Comparison of ENCODE assay signal across 6 fruit fly cellular contexts in the genomic region with DNA sequence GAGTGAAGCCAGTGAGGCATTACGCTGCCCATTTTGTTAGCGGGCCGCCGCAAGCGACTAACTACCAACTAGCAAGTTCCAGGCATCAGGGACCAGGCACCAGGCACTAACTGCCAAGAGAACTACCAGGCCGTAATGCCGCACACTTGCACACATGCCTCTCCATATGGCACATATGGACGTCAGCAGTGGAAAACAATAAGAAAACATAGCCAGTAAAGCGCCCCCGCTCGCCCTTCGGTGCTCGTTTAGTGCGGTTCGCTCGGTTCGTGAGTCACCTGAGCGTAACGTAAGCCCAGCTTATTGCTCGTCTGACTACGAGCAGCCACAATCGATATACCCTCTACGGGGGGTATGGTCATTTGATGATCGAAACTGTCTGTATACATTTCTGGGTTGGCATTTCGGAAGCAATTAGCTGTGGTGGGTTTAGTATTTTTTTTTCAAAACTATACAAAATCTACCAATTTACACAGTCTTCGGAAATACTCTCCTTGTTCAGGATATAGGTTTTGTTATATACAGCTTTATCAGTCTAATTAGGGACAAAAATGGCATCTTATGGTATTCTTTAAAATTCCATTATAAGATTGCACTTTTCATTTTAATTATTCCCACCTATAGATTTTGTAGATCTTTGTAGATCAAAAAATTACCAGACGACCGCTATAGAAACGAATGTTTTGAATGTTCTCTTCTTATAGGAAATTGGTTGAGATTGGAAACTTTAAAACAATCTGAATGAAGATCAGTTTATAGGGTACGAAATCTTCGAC.
TF ChIP-seq lines count a peak whose summit lies in the region.

No protein-coding gene starts in this region.

- no peak for TF ChIP-seq CTCF in whole organism, embryonic (GFP tag; optimal IDR thresholded peaks at IDR 0.05; lab: Kevin White, UChicago)

TF ChIP-seq in whole organism, 6 proteins besides CTCF, POLR2A, EP300 and RAD21:
- no peak for TF ChIP-seq Dll (optimal IDR thresholded peaks at IDR 0.05; lab: Kevin White, UChicago)
- no peak for TF ChIP-seq CG8478 (optimal IDR thresholded peaks at IDR 0.05; lab: Kevin White, UChicago)
- no peak for TF ChIP-seq psq (optimal IDR thresholded peaks at IDR 0.05; lab: Kevin White, UChicago)
- peak; percentile 82 for TF ChIP-seq pan (optimal IDR thresholded peaks at IDR 0.05; lab: Kevin White, UChicago)
- no peak for TF ChIP-seq EcR (GFP tag; optimal IDR thresholded peaks at IDR 0.05; lab: Kevin White, UChicago)
- TF ChIP-seq usp (GFP tag; optimal IDR thresholded peaks at IDR 0.05; lab: Kevin White, UChicago): no peak

TF ChIP-seq in whole organism, adult, 20 proteins besides CTCF, POLR2A, EP300 and RAD21:
- TF ChIP-seq CG33017 (tag; optimal IDR thresholded peaks at IDR 0.05; lab: Kevin White, UChicago) (no peak), cic (GFP tag; optimal IDR thresholded peaks at IDR 0.05; lab: Kevin White, UChicago) (peak; percentile 9), CG12768 (GFP tag; optimal IDR thresholded peaks at IDR 0.05; lab: Kevin White, UChicago) (no peak), CG7045 (GFP tag; optimal IDR thresholded peaks at IDR 0.05; lab: Kevin White, UChicago) (peak; percentile 1), CG5204 (GFP tag; optimal IDR thresholded peaks at IDR 0.05; lab: Kevin White, UChicago) (peak; percentile 61), toe (GFP tag; optimal IDR thresholded peaks at IDR 0.05; lab: Kevin White, UChicago) (peak; percentile 21), bab1 (GFP tag; optimal IDR thresholded peaks at IDR 0.05; lab: Kevin White, UChicago) (peak; percentile 25), CG7101 (tag; optimal IDR thresholded peaks at IDR 0.05; lab: Kevin White, UChicago) (peak; percentile 24), cnc (optimal IDR thresholded peaks at IDR 0.05; lab: Kevin White, UChicago) (no peak), tj (GFP tag; optimal IDR thresholded peaks at IDR 0.05; lab: Kevin White, UChicago) (no peak), kay (GFP tag; lab: Kevin White, UChicago; ENCODE audit: borderline replicate concordance) (peak; percentile 58), CG11617 (GFP tag; optimal IDR thresholded peaks at IDR 0.05; lab: Kevin White, UChicago) (peak; percentile 31)

TF ChIP-seq in whole organism, embryonic, 481 proteins besides CTCF, POLR2A, EP300 and RAD21 (continues in another document):
- TF ChIP-seq tin (GFP tag; optimal IDR thresholded peaks at IDR 0.05; lab: Kevin White, UChicago): peak; percentile 10
- no peak for TF ChIP-seq CG43689 (GFP tag; IDR thresholded peaks at IDR 0.05; lab: Robert Waterston, UW)
- peak; percentile 29; the same call in 1 of the 2 replicates for TF ChIP-seq Adf1 (GFP tag; IDR thresholded peaks at IDR 0.05; lab: Robert Waterston, UW)
- TF ChIP-seq emc (GFP tag; optimal IDR thresholded peaks at IDR 0.05; lab: Kevin White, UChicago): no peak
- TF ChIP-seq Xbp1 (GFP tag; optimal IDR thresholded peaks at IDR 0.05; lab: Kevin White, UChicago): peak; percentile 29
- TF ChIP-seq HLH3B (GFP tag; IDR thresholded peaks at IDR 0.05; lab: Robert Waterston, UW): peak; percentile 24; the same call in 1 of the 2 replicates
- 0 out of 2 replicates have a peak, but pooled peaks have one; percentile 19 for TF ChIP-seq Oaz (GFP tag; IDR thresholded peaks at IDR 0.05; lab: Robert Waterston, UW)
- peak; percentile 60 for TF ChIP-seq D19B (GFP tag; optimal IDR thresholded peaks at IDR 0.05; lab: Kevin White, UChicago)
- TF ChIP-seq CG33213 (GFP tag; optimal IDR thresholded peaks at IDR 0.05; lab: Kevin White, UChicago): no peak
- peak in 1 of 2 experiments; percentile 11 for TF ChIP-seq dpn (GFP tag; optimal IDR thresholded peaks at IDR 0.05; lab: Kevin White, UChicago)
- no peak for TF ChIP-seq CG7987 (GFP tag; optimal IDR thresholded peaks at IDR 0.05; lab: Kevin White, UChicago)
- no peak for TF ChIP-seq Hmx (GFP tag; optimal IDR thresholded peaks at IDR 0.05; lab: Kevin White, UChicago)
- no peak for TF ChIP-seq CG8359 (GFP tag; optimal IDR thresholded peaks at IDR 0.05; lab: Kevin White, UChicago; ENCODE audit: borderline replicate concordance)
- peak; percentile 70 for TF ChIP-seq oc (tag; optimal IDR thresholded peaks at IDR 0.05; lab: Kevin White, UChicago)
- peak in 1 of 2 experiments; percentile 55 for TF ChIP-seq Hr51 (GFP tag; optimal IDR thresholded peaks at IDR 0.05; lab: Kevin White, UChicago)

TF ChIP-seq in whole organism, prepupa, 60 proteins besides CTCF, POLR2A, EP300 and RAD21 (continues in another document):
- TF ChIP-seq Eip78C (GFP tag; lab: Kevin White, UChicago): peak; percentile 96
- peak; percentile 76 for TF ChIP-seq topi (GFP tag; optimal IDR thresholded peaks at IDR 0.05; lab: Kevin White, UChicago)
- TF ChIP-seq Ets96B (tag; optimal IDR thresholded peaks at IDR 0.05; lab: Kevin White, UChicago): peak; percentile 39
- TF ChIP-seq CG8119 (GFP tag; IDR thresholded peaks at IDR 0.05; lab: Robert Waterston, UW): no peak
- peak; percentile 71 for TF ChIP-seq Hr4 (GFP tag; optimal IDR thresholded peaks at IDR 0.05; lab: Kevin White, UChicago)
- TF ChIP-seq lz (GFP tag; optimal IDR thresholded peaks at IDR 0.05; lab: Kevin White, UChicago): peak; percentile 69
- peak; percentile 73 for TF ChIP-seq CG4318 (GFP tag; optimal IDR thresholded peaks at IDR 0.05; lab: Kevin White, UChicago)
- peak; percentile 86 for TF ChIP-seq CG6854 (GFP tag; optimal IDR thresholded peaks at IDR 0.05; lab: Kevin White, UChicago)
- peak; percentile 40 for TF ChIP-seq CG11762 (GFP tag; optimal IDR thresholded peaks at IDR 0.05; lab: Kevin White, UChicago; ENCODE audit: insufficient read depth)
- TF ChIP-seq dac (GFP tag; optimal IDR thresholded peaks at IDR 0.05; lab: Kevin White, UChicago): peak; percentile 5
- TF ChIP-seq Eip75B (GFP tag; optimal IDR thresholded peaks at IDR 0.05; lab: Kevin White, UChicago): peak; percentile 68
- TF ChIP-seq Lpt (GFP tag; optimal IDR thresholded peaks at IDR 0.05; lab: Kevin White, UChicago): peak; percentile 23
- TF ChIP-seq CG3032 (tag; optimal IDR thresholded peaks at IDR 0.05; lab: Kevin White, UChicago): peak; percentile 33
- peak; percentile 64 for TF ChIP-seq CG10631 (GFP tag; optimal IDR thresholded peaks at IDR 0.05; lab: Kevin White, UChicago)
- TF ChIP-seq CG8319 (GFP tag; optimal IDR thresholded peaks at IDR 0.05; lab: Kevin White, UChicago): peak; percentile 55
- peak; percentile 76 for TF ChIP-seq Hr39 (GFP tag; optimal IDR thresholded peaks at IDR 0.05; lab: Kevin White, UChicago)
- no peak for TF ChIP-seq CG1621 (tag; optimal IDR thresholded peaks at IDR 0.05; lab: Kevin White, UChicago)

TF ChIP-seq in whole organism, pupa, 21 proteins besides CTCF, POLR2A, EP300 and RAD21 (continues in another document):
- TF ChIP-seq CG32121 (GFP tag; IDR thresholded peaks at IDR 0.05; lab: Robert Waterston, UW): no peak
- TF ChIP-seq Pif1B (GFP tag; optimal IDR thresholded peaks at IDR 0.05; lab: Kevin White, UChicago): no peak
- no peak for TF ChIP-seq gl (tag; optimal IDR thresholded peaks at IDR 0.05; lab: Kevin White, UChicago)
- TF ChIP-seq fd96Ca (GFP tag; IDR thresholded peaks at IDR 0.05; lab: Robert Waterston, UW): 0 out of 3 replicates have a peak, but pooled peaks have one; percentile 38
- no peak for TF ChIP-seq D1 (tag; optimal IDR thresholded peaks at IDR 0.05; lab: Kevin White, UChicago)
- TF ChIP-seq CG4496 (GFP tag; IDR thresholded peaks at IDR 0.05; lab: Robert Waterston, UW): peak; percentile 24; the same call in 2 of the 3 replicates
- TF ChIP-seq CG15710 (tag; optimal IDR thresholded peaks at IDR 0.05; lab: Kevin White, UChicago): peak; percentile 60
- TF ChIP-seq CG8159 (tag; optimal IDR thresholded peaks at IDR 0.05; lab: Kevin White, UChicago): peak; percentile 52
- TF ChIP-seq Ets98B (GFP tag; IDR thresholded peaks at IDR 0.05; lab: Robert Waterston, UW): no peak
- no peak for TF ChIP-seq rn (GFP tag; IDR thresholded peaks at IDR 0.05; lab: Robert Waterston, UW)
- peak; percentile 63 for TF ChIP-seq Pif1A (GFP tag; optimal IDR thresholded peaks at IDR 0.05; lab: Kevin White, UChicago)
- TF ChIP-seq CG13204 (GFP tag; optimal IDR thresholded peaks at IDR 0.05; lab: Kevin White, UChicago): peak; percentile 64
- TF ChIP-seq Snoo (tag; optimal IDR thresholded peaks at IDR 0.05; lab: Kevin White, UChicago): peak; percentile 55
- TF ChIP-seq CG14655 (GFP tag; optimal IDR thresholded peaks at IDR 0.05; lab: Kevin White, UChicago): peak; percentile 61
- TF ChIP-seq CG34367 (tag; optimal IDR thresholded peaks at IDR 0.05; lab: Kevin White, UChicago): peak; percentile 23
- peak; percentile 38 for TF ChIP-seq EcR (GFP tag; optimal IDR thresholded peaks at IDR 0.05; lab: Kevin White, UChicago)
- no peak for TF ChIP-seq CG10348 (GFP tag; IDR thresholded peaks at IDR 0.05; lab: Robert Waterston, UW)
- no peak for TF ChIP-seq CG12605 (GFP tag; IDR thresholded peaks at IDR 0.05; lab: Robert Waterston, UW)

TF ChIP-seq in whole organism, wandering third instar larva, 38 proteins besides CTCF, POLR2A, EP300 and RAD21 (continues in another document):
- TF ChIP-seq h (GFP tag; optimal IDR thresholded peaks at IDR 0.05; lab: Kevin White, UChicago) (peak; percentile 33), psq (GFP tag; optimal IDR thresholded peaks at IDR 0.05; lab: Kevin White, UChicago) (peak; percentile 58), brk (GFP tag; optimal IDR thresholded peaks at IDR 0.05; lab: Kevin White, UChicago) (no peak), GATAd (GFP tag; optimal IDR thresholded peaks at IDR 0.05; lab: Kevin White, UChicago) (no peak), Hr83 (GFP tag; optimal IDR thresholded peaks at IDR 0.05; lab: Kevin White, UChicago; ENCODE audit: poor library complexity, severe bottlenecking) (peak; percentile 24), Sp1 (GFP tag; optimal IDR thresholded peaks at IDR 0.05; lab: Kevin White, UChicago) (peak; percentile 47), CG9705 (GFP tag; optimal IDR thresholded peaks at IDR 0.05; lab: Kevin White, UChicago) (no peak), ey (GFP tag; optimal IDR thresholded peaks at IDR 0.05; lab: Kevin White, UChicago) (peak; percentile 62), usp (GFP tag; optimal IDR thresholded peaks at IDR 0.05; lab: Kevin White, UChicago) (no peak), foxo (GFP tag; optimal IDR thresholded peaks at IDR 0.05; lab: Kevin White, UChicago) (peak in 1 of 2 experiments; percentile 56), HLH106 (tag; optimal IDR thresholded peaks at IDR 0.05; lab: Kevin White, UChicago) (peak; percentile 43), lola (GFP tag; optimal IDR thresholded peaks at IDR 0.05; lab: Kevin White, UChicago) (no peak), Jra (GFP tag; optimal IDR thresholded peaks at IDR 0.05; lab: Kevin White, UChicago) (peak; percentile 72), tai (GFP tag; optimal IDR thresholded peaks at IDR 0.05; lab: Kevin White, UChicago) (peak; percentile 55), fru (GFP tag; optimal IDR thresholded peaks at IDR 0.05; lab: Kevin White, UChicago) (peak; percentile 50), woc (GFP tag; optimal IDR thresholded peaks at IDR 0.05; lab: Kevin White, UChicago) (peak; percentile 89), dmrt93B (GFP tag; optimal IDR thresholded peaks at IDR 0.05; lab: Kevin White, UChicago) (peak; percentile 37), Dif (GFP tag; optimal IDR thresholded peaks at IDR 0.05; lab: Kevin White, UChicago; ENCODE audit: partially characterized antibody) (peak; percentile 34), pan (optimal IDR thresholded peaks at IDR 0.05; lab: Kevin White, UChicago) (peak; percentile 37), OdsH (GFP tag; optimal IDR thresholded peaks at IDR 0.05; lab: Kevin White, UChicago) (peak; percentile 42)
